Worm (Caenorhabditis elegans): Measurements from ENCODE around the gene cfap-36.

- TF ChIP-seq ref-1 (GFP tag; conservative IDR thresholded peaks at IDR 0.05) (no peak), klf-2 (GFP tag; conservative IDR thresholded peaks at IDR 0.05) (no peak), flt-1 (GFP tag; IDR thresholded peaks at IDR 0.05) (no peak), cog-1 (tag; optimal IDR thresholded peaks at IDR 0.05) (no peak), T22C8.4 (GFP tag; IDR thresholded peaks at IDR 0.05) (no peak), ztf-23 (GFP tag; IDR thresholded peaks at IDR 0.05) (no peak), ztf-29 (GFP tag; IDR thresholded peaks at IDR 0.05) (no peak), tab-1 (GFP tag; IDR thresholded peaks at IDR 0.05) (no peak)
Measured at ce11 chrV:172110-172509, at the start of gene cfap-36.
